Fruit fly (Drosophila melanogaster): ENCODE results near the gene Snapin.

dm6 chr2L:2744852-2745251 is 14.6 kb downstream of the Snapin start, which contains the start of the genes CG9961 and Cwc25:
- TF ChIP-seq tai (GFP tag; optimal IDR thresholded peaks at IDR 0.05) (no peak), Vsx2 (GFP tag; optimal IDR thresholded peaks at IDR 0.05; ENCODE audit: partially characterized antibody) (no peak), fru (GFP tag; optimal IDR thresholded peaks at IDR 0.05) (no peak), pan (optimal IDR thresholded peaks at IDR 0.05) (no peak), lola (GFP tag; optimal IDR thresholded peaks at IDR 0.05) (no peak), usp (GFP tag; optimal IDR thresholded peaks at IDR 0.05) (no peak)
